Worm (Caenorhabditis elegans) whole organism, early embryonic: ENCODE data around the gene F53F8.3.

Experiments
- hnd-1 ChIP-seq: sonication (generic microtip); optimal IDR thresholded peaks from 2 replicates; lab custom pipeline; 2016; ENCODE audit warnings: missing genetic modification characterization, missing compliant biosample characterization
- pes-1 ChIP-seq: fragments of 200-800 bp; sonication (Bioruptor generic); IDR thresholded peaks from 2 replicates; pipeline ENCODE4 v1.3.6; 2022; ENCODE audit warnings: missing genetic modification reagents, missing genetic modification characterization, missing compliant biosample characterization
- tbx-11 ChIP-seq: fragments of 200-800 bp; sonication (Bioruptor generic); IDR thresholded peaks from 2 replicates; pipeline ENCODE4 v1.3.6; 2022; ENCODE audit warnings: missing genetic modification characterization, missing compliant biosample characterization
- tra-4 ChIP-seq: sonication (generic microtip); optimal IDR thresholded peaks from 2 replicates; lab custom pipeline; 2017; ENCODE audit warnings: missing genetic modification characterization, missing compliant biosample characterization

ce11 chrV:20680189-20680588 lies 9.1 kb downstream of the F53F8.3 start:
- TF ChIP-seq tra-4 (tag; lab: Kevin White, UChicago) (no peak), pes-1 (GFP tag; lab: Robert Waterston, UW) (no peak), tbx-11 (no peak), hnd-1 (no peak)
